Worm (Caenorhabditis elegans) whole organism, mixed stage, embryonic: Measurements from ENCODE around the gene Y57G11C.1130.
A peak's percentile ranks its signal among the peaks of the same experiment; 100 is the strongest.

ENCODE experiments used
- M03D4.4 ChIP-seq: sonication (generic microtip); optimal IDR thresholded peaks from 2 replicates; lab custom pipeline; 2017; ENCODE audit warnings: mild to moderate bottlenecking, missing genetic modification characterization, missing compliant biosample characterization
- bed-3 ChIP-seq: fragments of 200-800 bp; sonication (Bioruptor generic); optimal IDR thresholded peaks from 3 replicates; lab custom pipeline; 2018; ENCODE audit warnings: mild to moderate bottlenecking, missing genetic modification characterization, moderate library complexity, missing compliant biosample characterization
- blmp-1 ChIP-seq: fragments of 150-350 bp; optimal IDR thresholded peaks from 2 replicates; lab custom pipeline; 2014; ENCODE audit warnings: missing biosample characterization, missing genetic modification characterization
- ceh-39 ChIP-seq: fragments of 150-350 bp; optimal IDR thresholded peaks from 2 replicates; lab custom pipeline; 2014; ENCODE audit warnings: missing biosample characterization, missing genetic modification characterization
- ceh-43 ChIP-seq: fragments of 200-800 bp; sonication (Bioruptor generic); optimal IDR thresholded peaks from 2 replicates; lab custom pipeline; 2018; ENCODE audit warnings: mild to moderate bottlenecking, missing genetic modification characterization, moderate library complexity, missing compliant biosample characterization
- ceh-83 ChIP-seq: fragments of 200-800 bp; sonication (Bioruptor generic); optimal IDR thresholded peaks from 2 replicates; lab custom pipeline; 2018; ENCODE audit warnings: mild to moderate bottlenecking, missing genetic modification characterization, missing compliant biosample characterization
- ces-1 ChIP-seq: fragments of 150-350 bp; optimal IDR thresholded peaks from 2 replicates; lab custom pipeline; 2014; ENCODE audit warnings: missing biosample characterization, missing genetic modification reagents, missing genetic modification characterization
- cnd-1 ChIP-seq: fragments of 200-800 bp; sonication (Bioruptor generic); optimal IDR thresholded peaks from 2 replicates; lab custom pipeline; 2018; ENCODE audit warnings: mild to moderate bottlenecking, missing genetic modification characterization, missing compliant biosample characterization
- drap-1 ChIP-seq: fragments of 200-800 bp; sonication (Bioruptor generic); optimal IDR thresholded peaks from 3 replicates; lab custom pipeline; 2018; ENCODE audit warnings: mild to moderate bottlenecking, missing genetic modification characterization, missing compliant biosample characterization
- elt-1 ChIP-seq: sonication (generic microtip); optimal IDR thresholded peaks from 2 replicates; lab custom pipeline; 2017; ENCODE audit warnings: missing genetic modification characterization, mild to moderate bottlenecking, missing compliant biosample characterization, antibody characterized with exemption, moderate library complexity, borderline replicate concordance; ENCODE audit not compliant: insufficient read depth
- elt-3 ChIP-seq: fragments of 150-350 bp; optimal IDR thresholded peaks from 2 replicates; lab custom pipeline; 2014; ENCODE audit warnings: missing biosample characterization, missing genetic modification characterization
- flh-1 ChIP-seq: fragments of 200-800 bp; sonication (Bioruptor generic); optimal IDR thresholded peaks from 2 replicates; lab custom pipeline; 2018; ENCODE audit warnings: mild to moderate bottlenecking, missing genetic modification characterization, moderate library complexity, missing compliant biosample characterization
- ham-2 ChIP-seq: fragments of 200-800 bp; sonication (Bioruptor generic); optimal IDR thresholded peaks from 2 replicates; lab custom pipeline; 2018; ENCODE audit warnings: mild to moderate bottlenecking, missing genetic modification characterization, missing compliant biosample characterization
- hlh-1 ChIP-seq: fragments of 150-350 bp; optimal IDR thresholded peaks from 2 replicates; lab custom pipeline; 2014; ENCODE audit warnings: missing biosample characterization, missing genetic modification reagents, missing genetic modification characterization
- lin-13 ChIP-seq: fragments of 150-350 bp; optimal IDR thresholded peaks from 2 replicates; lab custom pipeline; 2014; ENCODE audit warnings: missing biosample characterization, missing genetic modification characterization
- lin-32 ChIP-seq: fragments of 200-800 bp; sonication (Bioruptor generic); optimal IDR thresholded peaks from 2 replicates; lab custom pipeline; 2018; ENCODE audit warnings: mild to moderate bottlenecking, missing genetic modification characterization, missing compliant biosample characterization
- lsy-2 ChIP-seq: fragments of 150-350 bp; optimal IDR thresholded peaks from 2 replicates; lab custom pipeline; 2014; ENCODE audit warnings: missing biosample characterization, missing genetic modification characterization
- mab-5 ChIP-seq: fragments of 150-350 bp; optimal IDR thresholded peaks from 2 replicates; lab custom pipeline; 2014; ENCODE audit warnings: missing biosample characterization, missing genetic modification characterization
- mep-1 ChIP-seq: fragments of 150-350 bp; optimal IDR thresholded peaks from 2 replicates; lab custom pipeline; 2017; ENCODE audit warnings: missing biosample characterization, missing genetic modification reagents, missing genetic modification characterization, inconsistent platforms
- mls-2 ChIP-seq: sonication (generic microtip); optimal IDR thresholded peaks from 2 replicates; lab custom pipeline; 2016; ENCODE audit warnings: mild to moderate bottlenecking, missing genetic modification characterization, moderate library complexity, missing compliant biosample characterization
- nhr-12 ChIP-seq: fragments of 150-350 bp; optimal IDR thresholded peaks from 2 replicates; lab custom pipeline; 2014; ENCODE audit warnings: missing biosample characterization, missing genetic modification characterization
- nhr-2 ChIP-seq: fragments of 150-350 bp; optimal IDR thresholded peaks from 2 replicates; lab custom pipeline; 2014; ENCODE audit warnings: missing biosample characterization, missing genetic modification characterization
- nhr-237 ChIP-seq: fragments of 150-350 bp; optimal IDR thresholded peaks from 2 replicates; lab custom pipeline; 2014; ENCODE audit warnings: missing biosample characterization, missing genetic modification characterization
- nhr-28 ChIP-seq: fragments of 150-350 bp; optimal IDR thresholded peaks from 2 replicates; lab custom pipeline; 2014; ENCODE audit warnings: missing biosample characterization, missing genetic modification characterization
- nhr-76 ChIP-seq: sonication (generic microtip); optimal IDR thresholded peaks from 2 replicates; lab custom pipeline; 2017; ENCODE audit warnings: missing biosample characterization, missing genetic modification characterization
- pha-4 ChIP-seq: fragments of 150-350 bp; optimal IDR thresholded peaks from 2 replicates; lab custom pipeline; 2018; ENCODE audit warnings: missing biosample characterization, missing genetic modification reagents, missing genetic modification characterization
- sem-2 ChIP-seq: fragments of 200-800 bp; sonication (Bioruptor generic); optimal IDR thresholded peaks from 2 replicates; lab custom pipeline; 2018; ENCODE audit warnings: mild to moderate bottlenecking, missing genetic modification characterization, missing compliant biosample characterization
- snpc-4 ChIP-seq: fragments of 150-350 bp; optimal IDR thresholded peaks from 2 replicates; lab custom pipeline; 2014; ENCODE audit warnings: missing biosample characterization, missing genetic modification characterization
- sptf-1 ChIP-seq: sonication (generic microtip); optimal IDR thresholded peaks from 2 replicates; lab custom pipeline; 2017; ENCODE audit warnings: mild to moderate bottlenecking, missing genetic modification characterization, moderate library complexity, missing compliant biosample characterization
- tbx-8 ChIP-seq: fragments of 200-800 bp; sonication (Bioruptor generic); optimal IDR thresholded peaks from 2 replicates; lab custom pipeline; 2018; ENCODE audit warnings: mild to moderate bottlenecking, missing genetic modification characterization, moderate library complexity, missing compliant biosample characterization
- unc-120 ChIP-seq: sonication (generic microtip); optimal IDR thresholded peaks from 2 replicates; lab custom pipeline; 2017; ENCODE audit warnings: missing genetic modification characterization, missing compliant biosample characterization; ENCODE audit not compliant: poor library complexity, severe bottlenecking
- unc-39 ChIP-seq: fragments of 150-350 bp; optimal IDR thresholded peaks from 2 replicates; lab custom pipeline; 2014; ENCODE audit warnings: missing biosample characterization, missing genetic modification characterization
- unc-62 ChIP-seq: fragments of 150-350 bp; optimal IDR thresholded peaks from 2 replicates; lab custom pipeline; 2014; ENCODE audit warnings: missing biosample characterization, missing genetic modification reagents, missing genetic modification characterization
- ztf-11 ChIP-seq: fragments of 150-350 bp; optimal IDR thresholded peaks from 2 replicates; lab custom pipeline; 2014; ENCODE audit warnings: missing biosample characterization, missing genetic modification characterization

Gene Y57G11C.1130

ce11 chrIV:14767693-14768251, 14.5 kb upstream of the Y57G11C.1130 start, which contains the start of the genes mrps-7 and Y57G11C.3:
Gene mrps-7 (minus strand): TSS chrIV:14767730.
Gene Y57G11C.3 (plus strand): TSS chrIV:14768201.
- TF ChIP-seq unc-39 (tag; lab: Kevin White, UChicago) (no peak), mls-2 (no peak), tbx-8 (GFP tag; lab: Kevin White, UChicago) (no peak), M03D4.4 (tag; lab: Kevin White, UChicago) (peak; percentile 9), elt-3 (tag; lab: Kevin White, UChicago) (no peak), hlh-1 (tag; lab: Kevin White, UChicago) (peak; percentile 41), nhr-2 (peak; percentile 4), ces-1 (peak; percentile 75), lin-32 (GFP tag; lab: Kevin White, UChicago) (no peak), ham-2 (GFP tag; lab: Kevin White, UChicago) (no peak), cnd-1 (tag; lab: Kevin White, UChicago) (peak; percentile 48), sem-2 (GFP tag; lab: Kevin White, UChicago) (no peak), lsy-2 (tag; lab: Kevin White, UChicago) (peak; percentile 81), pha-4 (tag; lab: Kevin White, UChicago) (peak; percentile 94), nhr-28 (no peak), snpc-4 (tag; lab: Kevin White, UChicago) (no peak), ceh-39 (tag; lab: Kevin White, UChicago) (peak; percentile 86), nhr-76 (tag; lab: Kevin White, UChicago) (no peak), ztf-11 (tag; lab: Kevin White, UChicago) (no peak), elt-1 (no peak), blmp-1 (tag; lab: Kevin White, UChicago) (no peak), unc-62 (GFP tag; lab: Kevin White, UChicago) (peak; percentile 44), unc-120 (tag; lab: Kevin White, UChicago) (no peak), lin-13 (tag; lab: Kevin White, UChicago) (peak; percentile 92), drap-1 (GFP tag; lab: Kevin White, UChicago) (peak; percentile 23), mep-1 (tag; lab: Kevin White, UChicago) (peak; percentile 95), ceh-43 (GFP tag; lab: Kevin White, UChicago) (no peak), mab-5 (peak; percentile 4), ceh-83 (GFP tag; lab: Kevin White, UChicago) (no peak), nhr-237 (tag; lab: Kevin White, UChicago) (peak; percentile 92), sptf-1 (tag; lab: Kevin White, UChicago) (peak; percentile 6), nhr-12 (tag; lab: Kevin White, UChicago) (no peak)
- TF ChIP-seq, all 35 proteins: peak for 15

- no peak for TF ChIP-seq ceh-43 (GFP tag; lab: Kevin White, UChicago)
- TF ChIP-seq ces-1: no peak
- TF ChIP-seq tbx-8 (GFP tag; lab: Kevin White, UChicago): no peak
- no peak for TF ChIP-seq flh-1 (GFP tag; lab: Kevin White, UChicago)
- TF ChIP-seq blmp-1 (tag; lab: Kevin White, UChicago): no peak
- no peak for TF ChIP-seq M03D4.4 (tag; lab: Kevin White, UChicago)
- TF ChIP-seq lin-32 (GFP tag; lab: Kevin White, UChicago): no peak
- TF ChIP-seq unc-62 (GFP tag; lab: Kevin White, UChicago): no peak
- TF ChIP-seq lsy-2 (tag; lab: Kevin White, UChicago): no peak
- no peak for TF ChIP-seq hlh-1 (tag; lab: Kevin White, UChicago)
- TF ChIP-seq mep-1 (tag; lab: Kevin White, UChicago): no peak
- no peak for TF ChIP-seq ceh-83 (GFP tag; lab: Kevin White, UChicago)
- TF ChIP-seq ztf-11 (tag; lab: Kevin White, UChicago): no peak
- TF ChIP-seq elt-1: no peak
- TF ChIP-seq mls-2: no peak
- TF ChIP-seq elt-3 (tag; lab: Kevin White, UChicago): no peak
- no peak for TF ChIP-seq unc-39 (tag; lab: Kevin White, UChicago)
- TF ChIP-seq nhr-12 (tag; lab: Kevin White, UChicago): no peak
- TF ChIP-seq bed-3 (GFP tag; lab: Kevin White, UChicago): no peak
- no peak for TF ChIP-seq sem-2 (GFP tag; lab: Kevin White, UChicago)
- TF ChIP-seq, all 35 proteins: peak for 0
Observed at ce11 chrIV:14769218-14769835, 13.0 kb upstream of the Y57G11C.1130 start, which contains the start of gene Y57G11C.43. Gene Y57G11C.43 (plus strand): TSS chrIV:14769441.
